Fruit fly (Drosophila melanogaster) whole organism, adult: ENCODE results near the gene Catsup.

ENCODE experiments used
- CG11617 ChIP-seq: fragments of 200-800 bp; sonication (Bioruptor generic); optimal IDR thresholded peaks from 2 replicates; lab custom pipeline; 2017; ENCODE audit warnings: mild to moderate bottlenecking, missing biosample characterization, missing genetic modification reagents, missing genetic modification characterization
- CG12768 ChIP-seq: fragments of 200-800 bp; sonication (Bioruptor generic); optimal IDR thresholded peaks from 2 replicates; lab custom pipeline; 2017; ENCODE audit warnings: missing biosample characterization, missing genetic modification characterization, mild to moderate bottlenecking, moderate library complexity, missing genetic modification reagents
- CG14711 ChIP-seq: fragments of 200-800 bp; sonication (Bioruptor generic); optimal IDR thresholded peaks from 2 replicates; lab custom pipeline; 2018; ENCODE audit warnings: missing biosample characterization, mild to moderate bottlenecking, missing genetic modification characterization, moderate library complexity
- CG1620 ChIP-seq: fragments of 200-800 bp; sonication (Bioruptor generic); optimal IDR thresholded peaks from 2 replicates; lab custom pipeline; 2016; ENCODE audit warnings: missing biosample characterization, missing genetic modification characterization
- CG33017 ChIP-seq: fragments of 200-800 bp; sonication (Bioruptor generic); optimal IDR thresholded peaks from 2 replicates; lab custom pipeline; 2018; ENCODE audit warnings: missing biosample characterization, mild to moderate bottlenecking, missing genetic modification characterization, moderate library complexity
- CG5204 ChIP-seq: fragments of 200-800 bp; sonication (Bioruptor generic); optimal IDR thresholded peaks from 2 replicates; lab custom pipeline; 2016; ENCODE audit warnings: missing biosample characterization, missing genetic modification characterization
- CG7045 ChIP-seq: fragments of 200-800 bp; sonication (Bioruptor generic); optimal IDR thresholded peaks from 2 replicates; lab custom pipeline; 2017; ENCODE audit warnings: missing biosample characterization, mild to moderate bottlenecking, missing genetic modification characterization
- CG7101 ChIP-seq: fragments of 200-800 bp; sonication (Bioruptor generic); optimal IDR thresholded peaks from 2 replicates; lab custom pipeline; 2018; ENCODE audit warnings: missing biosample characterization, mild to moderate bottlenecking, missing genetic modification characterization, moderate library complexity
- Clk ChIP-seq: fragments of 200-800 bp; sonication (Bioruptor generic); optimal IDR thresholded peaks from 2 replicates; lab custom pipeline; 2017; ENCODE audit warnings: missing biosample characterization, missing genetic modification characterization
- Crg-1 ChIP-seq: fragments of 200-800 bp; sonication (Bioruptor generic); optimal IDR thresholded peaks from 2 replicates; lab custom pipeline; 2016; ENCODE audit warnings: missing biosample characterization, missing genetic modification characterization
- Hr96 ChIP-seq: fragments of 200-800 bp; sonication (Bioruptor generic); optimal IDR thresholded peaks from 2 replicates; lab custom pipeline; 2016; ENCODE audit warnings: missing biosample characterization, missing genetic modification characterization
- Mnt ChIP-seq: fragments of 200-800 bp; sonication (Bioruptor generic); optimal IDR thresholded peaks from 2 replicates; lab custom pipeline; 2016; ENCODE audit warnings: missing biosample characterization, mild to moderate bottlenecking, missing genetic modification characterization
- bab1 ChIP-seq: fragments of 200-800 bp; sonication (Bioruptor generic); optimal IDR thresholded peaks from 3 replicates; lab custom pipeline; 2019; ENCODE audit warnings: missing biosample characterization, mild to moderate bottlenecking, missing genetic modification characterization, moderate library complexity
- cic ChIP-seq: fragments of 200-800 bp; sonication (Bioruptor generic); optimal IDR thresholded peaks from 2 replicates; lab custom pipeline; 2017; ENCODE audit warnings: missing biosample characterization, mild to moderate bottlenecking, missing genetic modification characterization, moderate library complexity
- cnc ChIP-seq, 2 experiments: fragments of >200 bp; optimal IDR thresholded peaks; 2 replicates each; lab custom pipeline; 2017
- kay ChIP-seq: fragments of 200-800 bp; sonication (Bioruptor generic); peaks from one replicate; lab custom pipeline; 2016; ENCODE audit warnings: missing biosample characterization, missing genetic modification characterization, borderline replicate concordance
- ovo ChIP-seq: fragments of 200-800 bp; sonication (Bioruptor generic); optimal IDR thresholded peaks from 2 replicates; lab custom pipeline; 2016; ENCODE audit warnings: missing biosample characterization, missing genetic modification characterization
- pad ChIP-seq: fragments of 200-800 bp; sonication (Bioruptor generic); optimal IDR thresholded peaks from 3 replicates; lab custom pipeline; 2017; ENCODE audit warnings: missing biosample characterization, missing genetic modification characterization, mild to moderate bottlenecking, moderate library complexity, missing genetic modification reagents
- tj ChIP-seq: fragments of 200-800 bp; sonication (Bioruptor generic); optimal IDR thresholded peaks from 3 replicates; lab custom pipeline; 2017; ENCODE audit warnings: missing biosample characterization, mild to moderate bottlenecking, missing genetic modification characterization, moderate library complexity
- toe ChIP-seq: fragments of 200-800 bp; sonication (Bioruptor generic); optimal IDR thresholded peaks from 2 replicates; lab custom pipeline; 2016; ENCODE audit warnings: missing biosample characterization, missing genetic modification characterization

The Catsup gene

dm6 chr2L:19014881-19015366 is 26.7 kb upstream of the Catsup start:
- TF ChIP-seq tj (GFP tag; lab: Kevin White, UChicago) (no peak), ovo (GFP tag; lab: Kevin White, UChicago) (no peak), bab1 (GFP tag; lab: Kevin White, UChicago) (no peak), CG5204 (no peak), cic (GFP tag; lab: Kevin White, UChicago) (no peak), Hr96 (no peak), CG33017 (tag; lab: Kevin White, UChicago) (no peak), pad (GFP tag; lab: Kevin White, UChicago) (no peak), CG1620 (GFP tag; lab: Kevin White, UChicago) (no peak), CG14711 (tag; lab: Kevin White, UChicago) (no peak), cnc (optimal IDR thresholded peaks at IDR 0.05; lab: Kevin White, UChicago) (no peak), toe (no peak), Mnt (GFP tag; lab: Kevin White, UChicago) (no peak)

DNA sequence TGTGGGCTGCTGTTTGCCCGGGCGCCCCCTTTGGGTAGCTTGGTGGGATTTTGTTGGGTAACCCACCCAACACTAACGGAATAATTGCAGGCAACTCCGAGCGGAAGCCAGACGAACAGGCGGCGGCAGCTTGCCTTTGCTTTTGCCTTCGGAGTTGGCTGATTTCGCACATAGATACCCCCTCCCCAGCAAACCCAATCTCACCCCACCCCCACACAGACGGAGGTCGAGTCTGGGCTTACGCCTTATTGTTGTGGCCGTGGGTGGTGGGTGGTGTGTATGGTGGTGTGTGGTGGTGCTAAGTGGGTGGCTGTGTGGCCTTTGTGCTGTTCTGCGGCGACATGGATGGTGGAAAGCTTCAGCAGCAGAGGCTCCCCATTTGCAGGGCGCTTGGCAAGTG is 26.0 kb upstream of the Catsup start:
- TF ChIP-seq kay (GFP tag; lab: Kevin White, UChicago) (no peak), Hr96 (no peak), CG12768 (GFP tag; lab: Kevin White, UChicago) (no peak), Crg-1 (no peak), CG33017 (tag; lab: Kevin White, UChicago) (no peak), toe (no peak), cic (GFP tag; lab: Kevin White, UChicago) (no peak), ovo (GFP tag; lab: Kevin White, UChicago) (no peak), CG7101 (no peak), Clk (GFP tag; lab: Kevin White, UChicago) (no peak), bab1 (GFP tag; lab: Kevin White, UChicago) (no peak), CG7045 (GFP tag; lab: Kevin White, UChicago) (no peak), CG1620 (GFP tag; lab: Kevin White, UChicago) (no peak), CG11617 (no peak)

DNA sequence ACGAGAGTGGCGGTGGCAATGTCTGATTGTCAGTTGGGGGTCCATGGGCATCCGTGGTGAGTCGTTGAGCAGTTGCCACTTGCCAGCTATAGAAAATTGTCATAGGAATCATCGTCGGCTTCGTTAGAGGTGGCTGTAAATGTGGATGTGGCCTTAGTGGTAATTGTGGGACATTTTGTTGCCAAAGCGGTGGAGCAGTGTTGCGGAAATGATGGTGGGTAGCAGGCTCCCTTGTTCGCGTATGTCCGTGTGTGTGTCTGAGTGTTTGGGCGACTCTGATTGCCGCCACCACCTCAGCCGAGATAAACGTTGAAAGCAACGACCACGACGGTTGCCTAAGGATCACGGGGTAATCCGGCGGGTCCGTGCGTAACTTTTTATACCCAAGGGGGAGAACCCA is 24.6 kb upstream of the Catsup start:
- TF ChIP-seq cnc (optimal IDR thresholded peaks at IDR 0.05; lab: Kevin White, UChicago), result no peak
- no peak for TF ChIP-seq CG11617
- TF ChIP-seq toe, result no peak
- no peak for TF ChIP-seq CG12768 (GFP tag; lab: Kevin White, UChicago)
- TF ChIP-seq tj (GFP tag; lab: Kevin White, UChicago), result no peak
- no peak for TF ChIP-seq CG14711 (tag; lab: Kevin White, UChicago)
- TF ChIP-seq Clk (GFP tag; lab: Kevin White, UChicago), result no peak
- no peak for TF ChIP-seq bab1 (GFP tag; lab: Kevin White, UChicago)

- TF ChIP-seq CG12768 (GFP tag; lab: Kevin White, UChicago) (no peak), ovo (GFP tag; lab: Kevin White, UChicago) (no peak), tj (GFP tag; lab: Kevin White, UChicago) (no peak), CG7045 (GFP tag; lab: Kevin White, UChicago) (no peak), Mnt (GFP tag; lab: Kevin White, UChicago) (no peak), toe (no peak), cnc (optimal IDR thresholded peaks at IDR 0.05; lab: Kevin White, UChicago) (no peak), CG1620 (GFP tag; lab: Kevin White, UChicago) (no peak), CG5204 (no peak), cic (GFP tag; lab: Kevin White, UChicago) (no peak), Crg-1 (no peak), Clk (GFP tag; lab: Kevin White, UChicago) (no peak), kay (GFP tag; lab: Kevin White, UChicago) (no peak), bab1 (GFP tag; lab: Kevin White, UChicago) (no peak), Hr96 (no peak), CG7101 (no peak)
Observed at dm6 chr2L:19018266-19018665, 23.4 kb upstream of the Catsup start.

DNA sequence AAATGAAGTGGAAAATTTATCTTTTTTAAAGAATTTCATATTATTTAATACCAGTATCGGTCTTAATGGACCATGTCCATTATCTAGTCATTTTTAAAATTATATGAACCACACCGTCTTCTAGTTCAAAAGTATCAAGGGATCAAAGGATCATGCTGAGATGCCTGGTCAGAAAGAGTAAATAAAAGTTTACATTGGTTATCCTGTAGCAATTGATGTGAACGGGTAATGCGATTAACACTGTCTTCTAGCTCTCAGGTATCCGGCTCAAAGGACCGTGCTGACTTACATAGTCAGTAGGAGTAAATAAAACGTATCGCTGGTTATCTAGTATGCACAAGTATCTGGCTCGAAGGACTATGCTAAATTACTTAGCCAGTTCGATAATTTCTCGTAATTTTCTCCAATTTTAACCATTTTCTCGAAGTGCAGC is 22.5 kb upstream of the Catsup start:
- no peak for TF ChIP-seq bab1 (GFP tag; lab: Kevin White, UChicago)
- peak; percentile 53 for TF ChIP-seq CG5204

DNA sequence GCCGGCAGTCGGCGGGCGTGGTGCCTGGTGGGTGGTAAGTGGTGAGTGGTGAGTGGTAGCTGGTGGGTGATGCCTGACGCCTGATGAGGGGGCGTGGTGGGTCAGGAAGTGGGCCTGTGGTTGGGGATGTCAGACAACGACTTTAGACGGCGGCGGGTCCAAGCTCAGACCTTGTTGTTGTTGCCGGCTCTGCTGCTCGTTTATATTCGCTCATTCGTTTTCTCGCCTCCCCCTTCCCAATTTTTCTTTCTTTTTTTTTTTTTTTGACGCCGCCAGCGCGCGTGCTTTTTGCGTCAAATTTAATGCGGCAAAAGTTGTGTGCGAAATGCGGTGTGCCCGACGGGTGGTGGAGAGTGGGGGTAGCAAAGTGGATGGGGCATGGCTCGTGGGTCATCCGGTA is 22.0 kb upstream of the Catsup start:
- no peak for TF ChIP-seq toe
- no peak for TF ChIP-seq bab1 (GFP tag; lab: Kevin White, UChicago)
- TF ChIP-seq CG7101, result no peak
- no peak for TF ChIP-seq cic (GFP tag; lab: Kevin White, UChicago)
- TF ChIP-seq Crg-1, result no peak
- TF ChIP-seq kay (GFP tag; lab: Kevin White, UChicago), result no peak
- TF ChIP-seq Hr96, result no peak
- no peak for TF ChIP-seq CG7045 (GFP tag; lab: Kevin White, UChicago)
- TF ChIP-seq tj (GFP tag; lab: Kevin White, UChicago), result no peak
